Fruit fly (Drosophila melanogaster): ENCODE data around the gene DEF8.
A peak's percentile ranks its signal among the peaks of the same experiment; 100 is the strongest.

Gene DEF8

dm6 chr3L:12107378-12107777, 24.6 kb upstream of the DEF8 start:
- no peak for TF ChIP-seq noc (tag; optimal IDR thresholded peaks at IDR 0.05)

dm6 chr3L:12108515-12108914, 23.4 kb upstream of the DEF8 start:
- no peak for TF ChIP-seq noc (tag; optimal IDR thresholded peaks at IDR 0.05)

dm6 chr3L:12109045-12109632, 22.8 kb upstream of the DEF8 start:
- TF ChIP-seq noc (tag; optimal IDR thresholded peaks at IDR 0.05) = no peak

dm6 chr3L:12111081-12111958, 20.6 kb upstream of the DEF8 start:
- TF ChIP-seq noc (tag; optimal IDR thresholded peaks at IDR 0.05) = no peak

- TF ChIP-seq noc (tag; optimal IDR thresholded peaks at IDR 0.05) = no peak
These were observed 19.0 kb upstream of the DEF8 start for dm6 chr3L:12112967-12113366.

dm6 chr3L:12113589-12113988, 18.4 kb upstream of the DEF8 start:
- no peak for TF ChIP-seq noc (tag; optimal IDR thresholded peaks at IDR 0.05)

- no peak for TF ChIP-seq noc (tag; optimal IDR thresholded peaks at IDR 0.05)
These were observed 17.8 kb upstream of the DEF8 start for dm6 chr3L:12114188-12114587.

dm6 chr3L:12115103-12115502, 16.8 kb upstream of the DEF8 start:
- TF ChIP-seq noc (tag; optimal IDR thresholded peaks at IDR 0.05) = no peak

- TF ChIP-seq noc (tag; optimal IDR thresholded peaks at IDR 0.05) = no peak
These were observed 15.8 kb upstream of the DEF8 start, which contains the start of gene vers for dm6 chr3L:12115966-12116735. TSS of gene vers (plus strand) at chr3L:12116101.

dm6 chr3L:12118156-12118555, 13.8 kb upstream of the DEF8 start, which contains the start of gene ssp:
TSS of gene ssp (plus strand) at chr3L:12118257.
- no peak for TF ChIP-seq noc (tag; optimal IDR thresholded peaks at IDR 0.05)

dm6 chr3L:12118631-12119030, 13.3 kb upstream of the DEF8 start:
- TF ChIP-seq noc (tag; optimal IDR thresholded peaks at IDR 0.05) = no peak

dm6 chr3L:12119875-12120485, 12.0 kb upstream of the DEF8 start, which contains the start of gene CG11560:
TSS of gene CG11560 (plus strand) at chr3L:12120019.
- no peak for TF ChIP-seq noc (tag; optimal IDR thresholded peaks at IDR 0.05)

dm6 chr3L:12122891-12123290, 9.1 kb upstream of the DEF8 start:
- TF ChIP-seq noc (tag; optimal IDR thresholded peaks at IDR 0.05) = no peak

- TF ChIP-seq noc (tag; optimal IDR thresholded peaks at IDR 0.05) = no peak
These were observed 7.8 kb upstream of the DEF8 start for dm6 chr3L:12124138-12124583.

dm6 chr3L:12124975-12125374, 7.0 kb upstream of the DEF8 start, which contains the start of gene yps:
TSS of gene yps (minus strand) at chr3L:12125150.
- peak; percentile 66 for TF ChIP-seq noc (tag; optimal IDR thresholded peaks at IDR 0.05)
